Worm (Caenorhabditis elegans): ENCODE data around the gene cyp-33C12.

Gene cyp-33C12

DNA sequence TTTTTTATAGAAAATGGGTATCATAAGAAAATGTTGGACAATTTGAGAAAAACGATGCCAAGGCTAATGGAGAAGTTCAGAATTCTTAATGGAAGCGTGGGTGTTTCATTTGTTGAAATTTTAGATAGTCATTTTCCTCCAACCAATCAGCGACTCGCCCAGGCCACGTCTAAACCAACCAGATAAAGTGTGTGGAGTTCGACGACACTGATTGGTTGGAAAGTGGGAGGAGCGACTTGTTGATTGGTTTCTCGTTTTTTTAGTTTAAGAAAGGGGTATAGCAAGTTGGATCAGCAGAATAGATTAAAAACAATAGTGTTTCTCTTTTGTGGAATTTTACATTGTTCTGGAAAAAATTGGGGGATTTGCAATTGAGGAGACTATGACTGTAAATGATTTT, 3.3 kb upstream of the cyp-33C12 start:
- TF ChIP-seq snpc-4 (tag; optimal IDR thresholded peaks at IDR 0.05) (no peak), sma-3 (GFP tag; optimal IDR thresholded peaks at IDR 0.05) (no peak)

DNA sequence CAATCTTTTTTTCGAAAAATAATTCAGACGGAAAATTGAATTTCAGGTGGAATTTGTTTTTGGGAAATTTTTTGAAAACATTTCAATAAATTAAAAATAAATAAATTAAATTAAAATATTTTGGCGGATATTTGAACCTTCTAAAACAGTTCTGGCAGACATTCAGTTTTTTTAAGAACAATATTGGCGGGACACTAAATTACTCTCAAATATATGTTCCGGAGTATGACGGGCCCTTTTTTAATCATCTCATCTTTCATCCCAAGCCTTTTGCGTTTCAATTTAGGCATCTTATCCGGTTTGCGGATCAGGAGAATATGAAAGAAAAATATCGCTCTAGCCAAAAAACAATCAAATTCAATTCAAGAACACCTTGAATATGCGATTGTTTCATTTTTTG, 2.6 kb upstream of the cyp-33C12 start, which contains the start of gene svh-11:
Gene svh-11 (plus strand): TSS at position 301 of the 400 bp plus-strand sequence.
- no peak for TF ChIP-seq unc-39 (tag; optimal IDR thresholded peaks at IDR 0.05)
- TF ChIP-seq gmeb-1 (tag; optimal IDR thresholded peaks at IDR 0.05): no peak
- TF ChIP-seq nhr-23 (tag; optimal IDR thresholded peaks at IDR 0.05): no peak
- no peak for TF ChIP-seq lsy-2 (tag; optimal IDR thresholded peaks at IDR 0.05)
- TF ChIP-seq nhr-21 (tag; optimal IDR thresholded peaks at IDR 0.05): no peak
- no peak for TF ChIP-seq ama-1 (optimal IDR thresholded peaks at IDR 0.05)
- no peak for TF ChIP-seq elt-1 (tag; optimal IDR thresholded peaks at IDR 0.05)
- no peak for TF ChIP-seq ztf-11 (tag; optimal IDR thresholded peaks at IDR 0.05)
- no peak for TF ChIP-seq peb-1 (tag; optimal IDR thresholded peaks at IDR 0.05)
- TF ChIP-seq mdl-1 (tag; optimal IDR thresholded peaks at IDR 0.05): no peak
- no peak for TF ChIP-seq Y55F3AM.14 (GFP tag; optimal IDR thresholded peaks at IDR 0.05)
- TF ChIP-seq nhr-129 (tag; optimal IDR thresholded peaks at IDR 0.05): no peak
- no peak for TF ChIP-seq aly-2 (tag; optimal IDR thresholded peaks at IDR 0.05)
- no peak for TF ChIP-seq ztf-1 (GFP tag; conservative IDR thresholded peaks at IDR 0.05)

DNA sequence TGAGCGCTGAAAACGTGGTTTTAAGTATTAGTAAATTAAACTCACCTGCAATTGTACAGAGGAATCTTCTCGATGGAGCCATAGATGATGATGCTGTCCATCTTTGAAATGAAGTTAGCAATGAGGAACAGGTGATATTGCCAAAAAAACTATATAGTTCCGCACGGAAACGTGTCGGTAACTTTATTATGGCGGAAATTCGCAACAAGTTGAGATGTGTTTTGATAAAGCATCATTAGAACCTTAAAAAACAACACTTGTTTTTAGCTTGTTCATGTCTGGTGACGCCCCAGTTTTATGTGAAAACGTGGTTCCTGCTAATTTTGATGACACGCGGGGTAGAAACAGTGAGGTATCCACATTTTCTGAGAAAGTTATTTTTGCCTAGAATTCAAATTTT, 2.0 kb upstream of the cyp-33C12 start, which contains the start of gene srt-40:
Gene srt-40 (minus strand): TSS at position 101 of the 400 bp plus-strand sequence.
- no peak for TF ChIP-seq mdl-1 (tag; optimal IDR thresholded peaks at IDR 0.05)
- no peak for TF ChIP-seq unc-39 (tag; optimal IDR thresholded peaks at IDR 0.05)
- no peak for TF ChIP-seq nhr-21 (tag; optimal IDR thresholded peaks at IDR 0.05)
- no peak for TF ChIP-seq sma-9 (GFP tag; optimal IDR thresholded peaks at IDR 0.05)
- no peak for TF ChIP-seq sma-9 (tag; optimal IDR thresholded peaks at IDR 0.05)
- no peak for TF ChIP-seq sem-4 (tag; optimal IDR thresholded peaks at IDR 0.05)
- no peak for TF ChIP-seq egl-27 (tag; optimal IDR thresholded peaks at IDR 0.05)
- no peak for TF ChIP-seq skn-1 (tag; optimal IDR thresholded peaks at IDR 0.05)
- TF ChIP-seq zag-1 (tag; optimal IDR thresholded peaks at IDR 0.05): no peak

DNA sequence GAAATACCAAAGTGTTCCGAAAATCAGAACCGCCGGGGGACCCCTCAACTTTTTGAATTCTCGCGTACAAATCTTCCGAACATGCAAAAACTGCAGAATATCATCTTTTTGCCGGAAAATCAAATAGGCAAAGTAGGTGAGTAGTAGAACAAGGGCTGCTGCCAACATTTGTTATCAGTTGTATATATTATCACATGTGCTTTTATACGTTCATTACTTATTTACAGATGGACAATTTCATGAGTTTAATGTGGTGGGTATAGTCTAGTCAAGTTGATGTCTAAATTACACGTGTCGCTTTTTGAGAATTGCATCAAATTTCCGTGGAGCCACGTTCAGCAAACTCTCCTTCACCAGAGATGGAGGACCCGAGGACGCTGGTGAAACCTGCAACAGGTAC, 3.0 kb downstream of the cyp-33C12 start, which contains the start of gene cyp-32B1:
Gene cyp-32B1 (minus strand): TSS at position 176 of the 400 bp plus-strand sequence.
- peak; percentile 5 for TF ChIP-seq fos-1 (tag; optimal IDR thresholded peaks at IDR 0.05)
- TF ChIP-seq ztf-1 (GFP tag; conservative IDR thresholded peaks at IDR 0.05): no peak

DNA sequence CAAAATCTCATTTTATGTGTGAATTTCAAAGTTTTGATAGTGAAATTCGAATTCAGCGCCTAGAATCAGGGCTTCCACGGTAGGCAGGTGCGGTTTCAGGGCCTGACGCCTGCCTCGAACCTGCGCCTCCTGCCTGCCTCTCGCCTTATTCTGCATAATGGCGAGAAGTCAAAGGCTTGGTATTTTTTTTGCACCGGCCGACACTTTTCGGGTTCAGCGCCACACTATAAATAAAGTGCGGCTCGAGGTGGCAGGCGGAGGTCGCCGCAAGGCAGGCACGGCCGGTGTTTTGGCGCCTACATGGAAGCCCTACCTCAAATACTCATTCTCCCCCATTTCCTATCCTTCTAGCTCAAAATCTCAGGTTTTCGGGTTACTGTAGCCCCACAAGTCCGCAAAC, 3.8 kb downstream of the cyp-33C12 start:
- TF ChIP-seq mbf-1 (tag; optimal IDR thresholded peaks at IDR 0.05): no peak
- TF ChIP-seq alr-1 (tag; optimal IDR thresholded peaks at IDR 0.05): no peak
- TF ChIP-seq nhr-11 (tag; optimal IDR thresholded peaks at IDR 0.05): no peak

DNA sequence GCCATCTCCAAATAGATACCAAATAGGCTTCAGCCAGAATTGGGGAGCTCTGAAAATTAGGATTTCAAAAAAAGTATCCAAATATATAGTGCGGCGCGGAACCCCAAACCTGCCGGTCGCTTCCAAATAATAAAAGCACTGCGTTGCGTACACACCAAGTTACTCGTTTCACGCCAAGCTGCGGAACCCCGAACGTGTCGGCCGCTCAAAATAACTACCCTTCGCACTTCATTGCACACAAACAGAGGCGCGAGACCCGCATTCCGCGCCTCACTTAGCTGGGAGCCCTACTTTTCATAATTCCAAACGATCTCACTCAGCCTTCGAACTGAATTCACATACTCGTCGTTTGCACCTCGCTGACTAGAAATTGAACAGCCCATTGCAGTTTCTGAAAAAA, 4.6 kb downstream of the cyp-33C12 start:
- TF ChIP-seq lin-13 (GFP tag; optimal IDR thresholded peaks at IDR 0.05): no peak
- no peak for TF ChIP-seq unc-55 (GFP tag; optimal IDR thresholded peaks at IDR 0.05)
- no peak for TF ChIP-seq sma-3 (GFP tag; optimal IDR thresholded peaks at IDR 0.05)
- TF ChIP-seq lin-39 (tag; optimal IDR thresholded peaks at IDR 0.05): no peak
- TF ChIP-seq nhr-12 (tag; optimal IDR thresholded peaks at IDR 0.05): no peak
- TF ChIP-seq Y55F3AM.14 (GFP tag; optimal IDR thresholded peaks at IDR 0.05): no peak
- TF ChIP-seq unc-39 (tag; optimal IDR thresholded peaks at IDR 0.05): no peak
- TF ChIP-seq C34F6.9 (tag; optimal IDR thresholded peaks at IDR 0.05): no peak
- TF ChIP-seq unc-62 (GFP tag; optimal IDR thresholded peaks at IDR 0.05): no peak
- TF ChIP-seq skn-1 (tag; optimal IDR thresholded peaks at IDR 0.05): no peak
- TF ChIP-seq zag-1 (tag; optimal IDR thresholded peaks at IDR 0.05): no peak
- TF ChIP-seq R02D3.7 (tag; optimal IDR thresholded peaks at IDR 0.05): no peak
- no peak for TF ChIP-seq F13H6.1 (tag; optimal IDR thresholded peaks at IDR 0.05)
- TF ChIP-seq elt-1 (tag; optimal IDR thresholded peaks at IDR 0.05): no peak
- no peak for TF ChIP-seq ama-1 (optimal IDR thresholded peaks at IDR 0.05)
- TF ChIP-seq dmd-4 (tag; optimal IDR thresholded peaks at IDR 0.05): no peak
- TF ChIP-seq ztf-4 (tag; optimal IDR thresholded peaks at IDR 0.05): no peak
- TF ChIP-seq nhr-6 (tag; optimal IDR thresholded peaks at IDR 0.05): no peak
- no peak for TF ChIP-seq aly-2 (tag; optimal IDR thresholded peaks at IDR 0.05)
